Fruit fly (Drosophila melanogaster): ENCODE results near the gene Idgf1.

Idgf1 gene

dm6 chr2L:16492617-16493203 is 47.6 kb downstream of the Idgf1 start (continued):
- peak; percentile 79 for TF ChIP-seq CG10209 (GFP tag; optimal IDR thresholded peaks at IDR 0.05)
- no peak for TF ChIP-seq CG7963 (GFP tag; IDR thresholded peaks at IDR 0.05; ENCODE audit: partially characterized antibody)
- TF ChIP-seq CG1792 (GFP tag; optimal IDR thresholded peaks at IDR 0.05), result peak; percentile 61
- TF ChIP-seq CG6272 (GFP tag; IDR thresholded peaks at IDR 0.05), result peak; percentile 63
- peak; percentile 79 for TF ChIP-seq CG12769 (tag; optimal IDR thresholded peaks at IDR 0.05)
- TF ChIP-seq eve (GFP tag; optimal IDR thresholded peaks at IDR 0.05), result peak in 1 of 2 experiments; percentile 91
- TF ChIP-seq CG1647 (GFP tag; optimal IDR thresholded peaks at IDR 0.05), result no peak
- peak; percentile 21 for TF ChIP-seq CG15011 (GFP tag; optimal IDR thresholded peaks at IDR 0.05)
- no peak for TF ChIP-seq Doc3 (GFP tag; IDR thresholded peaks at IDR 0.05; ENCODE audit: partially characterized antibody)
- no peak for TF ChIP-seq zen2 (GFP tag; IDR thresholded peaks at IDR 0.05; ENCODE audit: partially characterized antibody)
- no peak for TF ChIP-seq CG9876 (GFP tag; optimal IDR thresholded peaks at IDR 0.05)
- TF ChIP-seq org-1 (GFP tag; optimal IDR thresholded peaks at IDR 0.05), result peak; percentile 67
- peak; percentile 37 for TF ChIP-seq Camta (GFP tag; optimal IDR thresholded peaks at IDR 0.05)
- peak; percentile 51 for TF ChIP-seq Bteb2 (GFP tag; optimal IDR thresholded peaks at IDR 0.05)
- peak; percentile 21 for TF ChIP-seq abd-A (tag; optimal IDR thresholded peaks at IDR 0.05)
- peak; percentile 81 for TF ChIP-seq nmo (GFP tag; optimal IDR thresholded peaks at IDR 0.05)
- TF ChIP-seq cad (GFP tag; optimal IDR thresholded peaks at IDR 0.05), result no peak
- peak; percentile 65 for TF ChIP-seq chn (GFP tag; optimal IDR thresholded peaks at IDR 0.05)
- peak; percentile 61 for TF ChIP-seq CG9609 (GFP tag; optimal IDR thresholded peaks at IDR 0.05)
- peak; percentile 73 for TF ChIP-seq CG14710 (tag; optimal IDR thresholded peaks at IDR 0.05)
- peak; percentile 66 for TF ChIP-seq pum (GFP tag; optimal IDR thresholded peaks at IDR 0.05)
- TF ChIP-seq bbx (GFP tag; IDR thresholded peaks at IDR 0.05; ENCODE audit: partially characterized antibody), result no peak
- TF ChIP-seq Sin3A (optimal IDR thresholded peaks at IDR 0.05), result no peak
- peak in 1 of 2 experiments; percentile 62 for TF ChIP-seq Eip74EF (GFP tag; optimal IDR thresholded peaks at IDR 0.05)
- TF ChIP-seq gcm (GFP tag; optimal IDR thresholded peaks at IDR 0.05), result peak; percentile 80
- peak; percentile 70 for TF ChIP-seq Sox100B (GFP tag; optimal IDR thresholded peaks at IDR 0.05)
- TF ChIP-seq mam (GFP tag; optimal IDR thresholded peaks at IDR 0.05), result peak; percentile 44
- TF ChIP-seq sens (GFP tag), result peak; percentile 94
- peak; percentile 44 for TF ChIP-seq HLH54F (GFP tag; optimal IDR thresholded peaks at IDR 0.05)
- peak; percentile 68 for TF ChIP-seq Asciz (GFP tag; optimal IDR thresholded peaks at IDR 0.05)
- peak; percentile 77 for TF ChIP-seq CG18599 (GFP tag; optimal IDR thresholded peaks at IDR 0.05)
- TF ChIP-seq fd3F (GFP tag; optimal IDR thresholded peaks at IDR 0.05), result peak; percentile 74
- TF ChIP-seq ems (GFP tag; optimal IDR thresholded peaks at IDR 0.05), result peak; percentile 77
- TF ChIP-seq p53 (GFP tag; optimal IDR thresholded peaks at IDR 0.05), result no peak
- peak; percentile 19; the same call in 1 of the 3 replicates for TF ChIP-seq CG2199 (GFP tag; IDR thresholded peaks at IDR 0.05)
- TF ChIP-seq nom (GFP tag; optimal IDR thresholded peaks at IDR 0.05), result peak; percentile 88
- TF ChIP-seq vnd (GFP tag; IDR thresholded peaks at IDR 0.05; ENCODE audit: partially characterized antibody), result no peak
- TF ChIP-seq Spps (tag; optimal IDR thresholded peaks at IDR 0.05), result peak; percentile 50
- 0 out of 2 replicates have a peak, but pooled peaks have one; percentile 12 for TF ChIP-seq Adf1 (GFP tag; IDR thresholded peaks at IDR 0.05)
- TF ChIP-seq shn (GFP tag; optimal IDR thresholded peaks at IDR 0.05), result peak; percentile 56
- peak; percentile 49 for TF ChIP-seq NC2α (GFP tag; optimal IDR thresholded peaks at IDR 0.05)
- TF ChIP-seq Dip2 (GFP tag; IDR thresholded peaks at IDR 0.05), result no peak
- peak; percentile 67 for TF ChIP-seq CG4820 (GFP tag; optimal IDR thresholded peaks at IDR 0.05)
- TF ChIP-seq ewg (GFP tag; optimal IDR thresholded peaks at IDR 0.05), result peak; percentile 48
- no peak for TF ChIP-seq h (optimal IDR thresholded peaks at IDR 0.05)
- peak; percentile 52 for TF ChIP-seq CG8290 (GFP tag; optimal IDR thresholded peaks at IDR 0.05)
- peak in 1 of 2 experiments; percentile 85 for TF ChIP-seq CG8290 (tag; optimal IDR thresholded peaks at IDR 0.05)
- TF ChIP-seq crp (GFP tag; optimal IDR thresholded peaks at IDR 0.05), result peak in 1 of 2 experiments; percentile 7
- peak; percentile 41; the same call in 1 of the 2 replicates for TF ChIP-seq CG7372 (GFP tag; IDR thresholded peaks at IDR 0.05)
- no peak for TF ChIP-seq mirr (GFP tag; optimal IDR thresholded peaks at IDR 0.05)
